Worm (Caenorhabditis elegans): ENCODE measurements around the gene die-1.

Gene die-1

ce11 chrII:10099804-10100360 lies 32.2 kb upstream of the die-1 start, which contains the start of the genes pas-7 and puf-12:
Gene pas-7 (minus strand): TSS chrII:10099854.
Gene puf-12 (plus strand): TSS chrII:10100310.
- TF ChIP-seq ama-1 (optimal IDR thresholded peaks at IDR 0.05) (no peak), lin-15B (tag; optimal IDR thresholded peaks at IDR 0.05) (peak; percentile 61), elt-2 (tag; optimal IDR thresholded peaks at IDR 0.05) (peak; percentile 6), mdl-1 (tag; optimal IDR thresholded peaks at IDR 0.05) (no peak), pha-4 (tag; optimal IDR thresholded peaks at IDR 0.05) (peak; percentile 70), R02D3.7 (tag; optimal IDR thresholded peaks at IDR 0.05) (peak; percentile 62), nfya-1 (tag; optimal IDR thresholded peaks at IDR 0.05; ENCODE audit: insufficient read depth) (peak; percentile 75), nhr-23 (tag; optimal IDR thresholded peaks at IDR 0.05) (peak; percentile 32), skn-1 (tag; optimal IDR thresholded peaks at IDR 0.05) (peak; percentile 97), zag-1 (tag; optimal IDR thresholded peaks at IDR 0.05) (no peak), pqm-1 (tag; optimal IDR thresholded peaks at IDR 0.05) (no peak), nhr-77 (tag; optimal IDR thresholded peaks at IDR 0.05) (no peak)

- TF ChIP-seq fkh-2 (tag; optimal IDR thresholded peaks at IDR 0.05) (no peak), nhr-43 (tag; optimal IDR thresholded peaks at IDR 0.05; ENCODE audit: poor library complexity, severe bottlenecking) (no peak), nhr-237 (tag; optimal IDR thresholded peaks at IDR 0.05) (no peak), ZK546.5 (tag; optimal IDR thresholded peaks at IDR 0.05) (no peak), lin-15B (tag; optimal IDR thresholded peaks at IDR 0.05) (no peak), nhr-23 (tag; optimal IDR thresholded peaks at IDR 0.05) (no peak), pha-4 (tag; optimal IDR thresholded peaks at IDR 0.05) (no peak), nfya-1 (tag; optimal IDR thresholded peaks at IDR 0.05; ENCODE audit: insufficient read depth) (no peak), tbx-2 (tag; optimal IDR thresholded peaks at IDR 0.05) (no peak), nhr-12 (tag; optimal IDR thresholded peaks at IDR 0.05) (no peak), ceh-16 (tag; optimal IDR thresholded peaks at IDR 0.05) (no peak), ztf-4 (tag; optimal IDR thresholded peaks at IDR 0.05) (no peak)
Observed at ce11 chrII:10099072-10099471, 31.4 kb upstream of the die-1 start.

- TF ChIP-seq pqm-1 (tag; optimal IDR thresholded peaks at IDR 0.05) (no peak), elt-2 (tag; optimal IDR thresholded peaks at IDR 0.05) (no peak), zag-1 (tag; optimal IDR thresholded peaks at IDR 0.05) (no peak), elt-3 (tag; optimal IDR thresholded peaks at IDR 0.05) (no peak), ZK546.5 (tag; optimal IDR thresholded peaks at IDR 0.05) (no peak), mml-1 (tag; optimal IDR thresholded peaks at IDR 0.05) (no peak), nhr-23 (tag; optimal IDR thresholded peaks at IDR 0.05) (no peak), skn-1 (tag; optimal IDR thresholded peaks at IDR 0.05) (no peak), nhr-67 (tag; optimal IDR thresholded peaks at IDR 0.05) (no peak), nhr-237 (tag; optimal IDR thresholded peaks at IDR 0.05) (no peak), jun-1 (tag; optimal IDR thresholded peaks at IDR 0.05) (no peak), nhr-12 (tag; optimal IDR thresholded peaks at IDR 0.05) (no peak)
Observed at ce11 chrII:10098428-10098827, 30.7 kb upstream of the die-1 start.

- TF ChIP-seq elt-2 (tag; optimal IDR thresholded peaks at IDR 0.05) (peak; percentile 81), elt-3 (tag; optimal IDR thresholded peaks at IDR 0.05) (no peak), pqm-1 (tag; optimal IDR thresholded peaks at IDR 0.05) (peak; percentile 60), fos-1 (tag; optimal IDR thresholded peaks at IDR 0.05) (no peak)
Observed at ce11 chrII:10095224-10095623, 27.5 kb upstream of the die-1 start.

- TF ChIP-seq jun-1 (tag; optimal IDR thresholded peaks at IDR 0.05) (no peak), elt-2 (tag; optimal IDR thresholded peaks at IDR 0.05) (peak; percentile 76), nhr-28 (tag; optimal IDR thresholded peaks at IDR 0.05) (no peak), pqm-1 (tag; optimal IDR thresholded peaks at IDR 0.05) (peak; percentile 77), unc-62 (GFP tag; optimal IDR thresholded peaks at IDR 0.05) (no peak)
Observed at ce11 chrII:10094190-10094923, 26.6 kb upstream of the die-1 start, which contains the start of gene lact-2. Gene lact-2 (plus strand): TSS chrII:10094873.

ce11 chrII:10093120-10093519 lies 25.4 kb upstream of the die-1 start:
- TF ChIP-seq unc-62 (GFP tag; optimal IDR thresholded peaks at IDR 0.05) (no peak), nhr-28 (tag; optimal IDR thresholded peaks at IDR 0.05) (no peak), nhr-77 (tag; optimal IDR thresholded peaks at IDR 0.05) (no peak), ceh-9 (tag; optimal IDR thresholded peaks at IDR 0.05) (no peak), nhr-25 (tag; optimal IDR thresholded peaks at IDR 0.05) (no peak), unc-39 (tag; optimal IDR thresholded peaks at IDR 0.05) (no peak), jun-1 (tag; optimal IDR thresholded peaks at IDR 0.05) (no peak)

Data from whole organism, L3 larva.